Worm (Caenorhabditis elegans) whole organism, L1 larva: Measurements from ENCODE around the gene coh-3.
"Not testable (repeated sequence)": the region's sequence is repeated elsewhere in the genome, so short reads cannot be mapped to it uniquely, and the experiment has no call there.

Experiments
- C04F5.9 ChIP-seq: sonication (generic microtip); optimal IDR thresholded peaks from 2 replicates; lab custom pipeline; 2016; ENCODE audit warnings: missing genetic modification characterization, missing compliant biosample characterization
- F16B12.6 ChIP-seq: fragments of 150-350 bp; optimal IDR thresholded peaks from 2 replicates; lab custom pipeline; 2014; ENCODE audit warnings: missing biosample characterization, missing genetic modification characterization
- Y116A8C.19 ChIP-seq: sonication (generic microtip); optimal IDR thresholded peaks from 2 replicates; lab custom pipeline; 2016; ENCODE audit warnings: missing compliant biosample characterization, missing genetic modification characterization, borderline replicate concordance
- aly-2 ChIP-seq: fragments of 150-350 bp; optimal IDR thresholded peaks from 2 replicates; lab custom pipeline; 2014; ENCODE audit warnings: missing biosample characterization, missing genetic modification characterization
- blmp-1 ChIP-seq: fragments of 150-350 bp; optimal IDR thresholded peaks from 2 replicates; lab custom pipeline; 2014; ENCODE audit warnings: missing biosample characterization, missing genetic modification characterization
- ceh-63 ChIP-seq: fragments of 200-800 bp; sonication (Bioruptor generic); optimal IDR thresholded peaks from 2 replicates; lab custom pipeline; 2018; ENCODE audit warnings: mild to moderate bottlenecking, missing genetic modification characterization, missing compliant biosample characterization
- ceh-82 ChIP-seq, 3 experiments: fragments of 150-350 bp in 1 of 3; sonication (generic microtip) in 2 of 3; optimal IDR thresholded peaks; 2 replicates each; lab custom pipeline; 2014 to 2017; ENCODE audit warnings: missing biosample characterization in 3 of 3, missing genetic modification characterization in 3 of 3
- ces-1 ChIP-seq: fragments of 150-350 bp; optimal IDR thresholded peaks from 2 replicates; lab custom pipeline; 2014; ENCODE audit warnings: missing biosample characterization, missing genetic modification reagents, missing genetic modification characterization
- efl-1 ChIP-seq, 4 experiments: fragments of 150-350 bp; optimal IDR thresholded peaks in 3 of 4; peaks in 1 of 4; 1 replicate in 1 of 4; 2 replicates in 3 of 4; lab custom pipeline; 2014; ENCODE audit warnings: missing biosample characterization in 2 of 4, missing genetic modification characterization in 2 of 4, missing genetic modification reagents in 2 of 4
- elt-2 ChIP-seq: sonication (generic microtip); optimal IDR thresholded peaks from 2 replicates; lab custom pipeline; 2016; ENCODE audit warnings: missing genetic modification characterization, mild to moderate bottlenecking, inconsistent platforms, missing compliant biosample characterization, missing genetic modification reagents
- ets-5 ChIP-seq: fragments of 200-800 bp; sonication (Bioruptor generic); IDR thresholded peaks from 2 replicates; pipeline ENCODE4 v1.3.6; 2022; ENCODE audit warnings: missing genetic modification characterization, missing compliant biosample characterization
- fkh-10 ChIP-seq: sonication (generic microtip); optimal IDR thresholded peaks from 2 replicates; lab custom pipeline; 2017; ENCODE audit warnings: missing biosample characterization, missing genetic modification reagents, missing genetic modification characterization
- grh-1 ChIP-seq: fragments of 200-800 bp; sonication (Bioruptor generic); IDR thresholded peaks from 2 replicates; pipeline ENCODE4 v1.3.6; 2022; ENCODE audit warnings: missing genetic modification reagents, missing genetic modification characterization, missing compliant biosample characterization
- hlh-17 ChIP-seq: fragments of 200-800 bp; sonication (Bioruptor generic); optimal IDR thresholded peaks from 2 replicates; lab custom pipeline; 2018; ENCODE audit warnings: missing genetic modification characterization, mild to moderate bottlenecking, missing compliant biosample characterization, moderate library complexity, borderline replicate concordance
- hpl-2 ChIP-seq: fragments of 150-350 bp; optimal IDR thresholded peaks from 2 replicates; lab custom pipeline; 2014; ENCODE audit warnings: missing biosample characterization, missing genetic modification reagents, missing genetic modification characterization
- irx-1 ChIP-seq: sonication (generic microtip); optimal IDR thresholded peaks from 2 replicates; lab custom pipeline; 2016; ENCODE audit warnings: missing genetic modification characterization, missing compliant biosample characterization
- isw-1 ChIP-seq: fragments of 200-800 bp; sonication (Bioruptor generic); IDR thresholded peaks from 2 replicates; pipeline ENCODE4 v1.3.6; 2022; ENCODE audit warnings: missing genetic modification characterization, missing compliant biosample characterization
- lin-13 ChIP-seq: fragments of 150-350 bp; optimal IDR thresholded peaks from 2 replicates; lab custom pipeline; 2014; ENCODE audit warnings: missing biosample characterization, missing genetic modification reagents, missing genetic modification characterization
- lin-14 ChIP-seq: fragments of 200-800 bp; sonication (Bioruptor generic); optimal IDR thresholded peaks from 2 replicates; lab custom pipeline; 2018; ENCODE audit warnings: mild to moderate bottlenecking, missing genetic modification characterization, moderate library complexity, missing compliant biosample characterization
- lin-15B ChIP-seq: fragments of 150-350 bp; sonication (generic microtip); optimal IDR thresholded peaks from 3 replicates; lab custom pipeline; 2014; ENCODE audit warnings: missing biosample characterization, missing genetic modification characterization
- lsy-2 ChIP-seq, 2 experiments: fragments of 150-350 bp; optimal IDR thresholded peaks; 2 replicates each; lab custom pipeline; 2014; ENCODE audit warnings: missing biosample characterization in 2 of 2, missing genetic modification characterization in 2 of 2
- mab-9 ChIP-seq: fragments of 200-800 bp; sonication (Bioruptor generic); IDR thresholded peaks from 2 replicates; pipeline ENCODE4 v1.3.6; 2022; ENCODE audit warnings: missing genetic modification reagents, missing genetic modification characterization, missing compliant biosample characterization
- mep-1 ChIP-seq: fragments of 150-350 bp; optimal IDR thresholded peaks from 2 replicates; lab custom pipeline; 2014; ENCODE audit warnings: missing biosample characterization, missing genetic modification characterization
- nhr-19 ChIP-seq: fragments of 200-800 bp; sonication (Bioruptor generic); conservative IDR thresholded peaks from 2 replicates; pipeline ENCODE4 v1.3.6; 2022; ENCODE audit warnings: missing genetic modification characterization, missing compliant biosample characterization
- nhr-20 ChIP-seq: sonication (generic microtip); optimal IDR thresholded peaks from 2 replicates; lab custom pipeline; 2016; ENCODE audit warnings: mild to moderate bottlenecking, missing genetic modification characterization, missing compliant biosample characterization
- nhr-237 ChIP-seq: fragments of 150-350 bp; optimal IDR thresholded peaks from 2 replicates; lab custom pipeline; 2014; ENCODE audit warnings: missing biosample characterization, missing genetic modification characterization
- nhr-28 ChIP-seq: fragments of 150-350 bp; optimal IDR thresholded peaks from 2 replicates; lab custom pipeline; 2014; ENCODE audit warnings: missing biosample characterization, missing genetic modification characterization
- nhr-47 ChIP-seq: sonication (generic microtip); optimal IDR thresholded peaks from 2 replicates; lab custom pipeline; 2016; ENCODE audit warnings: mild to moderate bottlenecking, missing genetic modification characterization, moderate library complexity, missing compliant biosample characterization
- nhr-71 ChIP-seq: sonication (generic microtip); optimal IDR thresholded peaks from 2 replicates; lab custom pipeline; 2016; ENCODE audit warnings: mild to moderate bottlenecking, missing genetic modification characterization, moderate library complexity, missing compliant biosample characterization
- nhr-76 ChIP-seq: sonication (generic microtip); optimal IDR thresholded peaks from 2 replicates; lab custom pipeline; 2017; ENCODE audit warnings: missing biosample characterization, missing genetic modification characterization
- nhr-77 ChIP-seq: fragments of 150-350 bp; optimal IDR thresholded peaks from 2 replicates; lab custom pipeline; 2014; ENCODE audit warnings: missing biosample characterization, missing genetic modification characterization
- nhr-90 ChIP-seq: sonication (generic microtip); optimal IDR thresholded peaks from 2 replicates; lab custom pipeline; 2016; ENCODE audit warnings: mild to moderate bottlenecking, missing genetic modification characterization, missing compliant biosample characterization; ENCODE audit not compliant: poor library complexity
- pqm-1 ChIP-seq: sonication (generic microtip); optimal IDR thresholded peaks from 3 replicates; lab custom pipeline; 2017; ENCODE audit warnings: missing biosample characterization, missing genetic modification characterization
- skn-1 ChIP-seq: fragments of 150-350 bp; optimal IDR thresholded peaks from 2 replicates; lab custom pipeline; 2014; ENCODE audit warnings: missing biosample characterization, missing genetic modification characterization
- snpc-4 ChIP-seq: fragments of 150-350 bp; optimal IDR thresholded peaks from 2 replicates; lab custom pipeline; 2014; ENCODE audit warnings: missing biosample characterization, missing genetic modification characterization
- sox-4 ChIP-seq: sonication (generic microtip); optimal IDR thresholded peaks from 2 replicates; lab custom pipeline; 2016; ENCODE audit warnings: missing genetic modification characterization, missing compliant biosample characterization
- sup-37 ChIP-seq: fragments of 200-800 bp; sonication (Bioruptor generic); optimal IDR thresholded peaks from 2 replicates; lab custom pipeline; 2018; ENCODE audit warnings: mild to moderate bottlenecking, missing genetic modification characterization, missing compliant biosample characterization
- unc-62 ChIP-seq: fragments of 150-350 bp; optimal IDR thresholded peaks from 2 replicates; lab custom pipeline; 2014; ENCODE audit warnings: missing biosample characterization, missing genetic modification reagents, missing genetic modification characterization
- vab-15 ChIP-seq: sonication (generic microtip); optimal IDR thresholded peaks from 2 replicates; lab custom pipeline; 2017; ENCODE audit warnings: missing genotype, mild to moderate bottlenecking, missing genetic modification characterization, missing compliant biosample characterization
- xbp-1 ChIP-seq: sonication (generic microtip); optimal IDR thresholded peaks from 2 replicates; lab custom pipeline; 2016; ENCODE audit warnings: missing genetic modification characterization, missing compliant biosample characterization
- ztf-11 ChIP-seq, 2 experiments: sonication (generic microtip); optimal IDR thresholded peaks; 2 replicates each; lab custom pipeline; 2016 to 2017; ENCODE audit warnings: missing genetic modification characterization in 2 of 2, missing biosample characterization in 1 of 2, missing compliant biosample characterization in 1 of 2

coh-3 gene

DNA sequence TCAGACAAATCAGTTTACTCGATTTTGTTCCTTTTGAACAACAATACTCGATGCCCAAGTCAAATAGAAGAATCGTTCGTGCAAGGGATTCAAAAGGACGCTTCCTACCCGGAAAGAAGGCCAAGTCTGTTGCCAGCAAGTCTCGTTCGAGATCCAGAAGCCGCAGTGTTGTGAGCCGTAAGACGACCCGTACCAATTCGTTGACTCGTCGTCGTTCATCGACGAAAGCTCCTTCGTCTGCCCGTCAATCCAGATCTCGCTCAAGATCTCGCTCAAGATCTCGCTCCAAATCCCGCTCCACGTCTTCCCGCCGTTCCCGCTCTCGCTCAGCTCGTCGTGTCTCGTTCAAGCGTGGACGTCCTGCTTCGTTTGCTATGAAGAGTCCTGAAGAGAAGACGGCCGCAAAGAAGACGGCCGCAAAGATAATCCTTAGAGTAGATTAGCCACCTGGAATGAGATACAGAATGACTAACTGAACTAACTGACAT is 3.4 kb downstream of the coh-3 start, which contains the start of gene F08H9.2:
TSS of gene F08H9.2 (plus strand) at position 51 of the 488 bp plus-strand sequence.
- TF ChIP-seq lin-15B (tag; lab: Kevin White, UChicago): no peak

DNA sequence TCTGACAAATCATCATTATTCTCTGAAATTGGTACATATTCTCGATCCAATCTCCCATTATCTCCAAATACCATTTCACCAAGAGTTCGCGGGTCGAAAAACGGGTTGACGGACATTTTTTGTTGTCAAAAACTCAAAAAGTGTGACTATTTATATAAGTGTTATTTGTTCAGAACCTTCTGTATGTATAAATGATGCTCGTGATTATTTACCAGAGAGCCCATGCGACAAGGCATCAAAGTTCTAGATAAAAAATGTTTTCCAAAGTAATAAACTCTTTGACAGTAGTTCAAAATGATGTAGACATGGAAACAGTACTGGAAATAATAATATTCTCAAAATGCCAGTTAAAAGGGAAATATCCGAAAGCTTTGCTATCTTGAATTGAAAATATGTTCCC is 5.4 kb downstream of the coh-3 start:
- TF ChIP-seq nhr-237 (tag; lab: Kevin White, UChicago) (no peak), ztf-11 (tag; optimal IDR thresholded peaks at IDR 0.05; lab: Kevin White, UChicago) (no peak), blmp-1 (no peak), fkh-10 (GFP tag; lab: Kevin White, UChicago) (no peak), hlh-17 (GFP tag; lab: Kevin White, UChicago) (no peak), ceh-63 (no peak), vab-15 (no peak), skn-1 (tag; lab: Kevin White, UChicago) (peak; percentile 1)

ce11 chrV:14463087-14463486 is 5.9 kb downstream of the coh-3 start, which contains the start of gene F08H9.3:
Gene F08H9.3 (minus strand): TSS chrV:14463338.
- TF ChIP-seq elt-2 (tag; lab: Kevin White, UChicago) (peak; percentile 85), nhr-20 (tag; lab: Kevin White, UChicago) (peak; percentile 9), efl-1 (GFP tag; optimal IDR thresholded peaks at IDR 0.05 in 1 of 2; lab: Kevin White, UChicago) (peak in 1 of 2 experiments; percentile 84), snpc-4 (tag; lab: Kevin White, UChicago) (peak; percentile 86), nhr-90 (tag; lab: Kevin White, UChicago) (peak; percentile 26), nhr-71 (peak; percentile 16)
- TF ChIP-seq efl-1 (optimal IDR thresholded peaks at IDR 0.05; lab: Kevin White, UChicago): not testable (repeated sequence)

- TF ChIP-seq ces-1 (GFP tag; lab: Kevin White, UChicago) (no peak), ets-5 (GFP tag; lab: Robert Waterston, UW) (no peak), C04F5.9 (tag; lab: Kevin White, UChicago) (no peak), irx-1 (tag; lab: Kevin White, UChicago) (no peak), lin-14 (GFP tag; lab: Kevin White, UChicago) (no peak), hpl-2 (GFP tag; lab: Kevin White, UChicago) (no peak)
Measured at ce11 chrV:14464368-14464767, 7.1 kb downstream of the coh-3 start, which contains the start of gene F08H9.4. Gene F08H9.4 (minus strand): TSS chrV:14464428.

ce11 chrV:14468196-14468874 is 11.1 kb downstream of the coh-3 start, which contains the start of gene srz-97:
Gene srz-97 (minus strand): TSS chrV:14468246.
- TF ChIP-seq nhr-19 (GFP tag; lab: Robert Waterston, UW) (peak; percentile 76), nhr-76 (tag; lab: Kevin White, UChicago) (no peak), ets-5 (GFP tag; lab: Robert Waterston, UW) (no peak), lin-15B (tag; lab: Kevin White, UChicago) (no peak), sup-37 (GFP tag; lab: Kevin White, UChicago) (no peak), lsy-2 (tag; optimal IDR thresholded peaks at IDR 0.05; lab: Kevin White, UChicago) (no peak), lin-13 (GFP tag; lab: Kevin White, UChicago) (no peak), aly-2 (tag; lab: Kevin White, UChicago) (no peak), nhr-28 (tag; lab: Kevin White, UChicago) (no peak), xbp-1 (tag; lab: Kevin White, UChicago) (no peak), pqm-1 (tag; lab: Kevin White, UChicago) (no peak), grh-1 (peak; percentile 65), vab-15 (no peak), F16B12.6 (tag; lab: Kevin White, UChicago) (no peak), mab-9 (GFP tag; lab: Robert Waterston, UW) (no peak), isw-1 (no peak), Y116A8C.19 (tag; lab: Kevin White, UChicago) (no peak), ztf-11 (tag; optimal IDR thresholded peaks at IDR 0.05; lab: Kevin White, UChicago) (no peak), nhr-47 (peak; percentile 73), snpc-4 (tag; lab: Kevin White, UChicago) (peak; percentile 97), nhr-77 (peak; percentile 6), mep-1 (tag; lab: Kevin White, UChicago) (peak; percentile 4), sox-4 (tag; lab: Kevin White, UChicago) (no peak), unc-62 (GFP tag; lab: Kevin White, UChicago) (no peak), skn-1 (tag; lab: Kevin White, UChicago) (no peak), nhr-20 (tag; lab: Kevin White, UChicago) (peak; percentile 69), fkh-10 (GFP tag; lab: Kevin White, UChicago) (no peak), nhr-237 (tag; lab: Kevin White, UChicago) (no peak), ceh-82 (tag; optimal IDR thresholded peaks at IDR 0.05; lab: Kevin White, UChicago) (peak in 1 of 3 experiments; percentile 16), blmp-1 (no peak)
